Fruit fly (Drosophila melanogaster) whole organism, embryonic: Measurements from ENCODE around the gene Obp73a.

Experiments used
- Adf1 ChIP-seq: fragments of 200-800 bp; sonication (Bioruptor generic); IDR thresholded peaks from 2 replicates; pipeline ENCODE4 v1.3.6; 2022; ENCODE audit warnings: missing biosample characterization, missing genetic modification characterization
- Atf-2 ChIP-seq: fragments of 200-800 bp; sonication (Bioruptor generic); optimal IDR thresholded peaks from 2 replicates; lab custom pipeline; 2016; ENCODE audit warnings: missing biosample characterization, missing genetic modification characterization
- Bgb ChIP-seq: fragments of 200-800 bp; sonication (Bioruptor generic); IDR thresholded peaks from 2 replicates; pipeline ENCODE4 v1.3.6; 2022; ENCODE audit warnings: missing biosample characterization, missing genetic modification characterization; ENCODE audit not compliant: partially characterized antibody
- CG10543 ChIP-seq: fragments of 200-800 bp; sonication (Bioruptor generic); optimal IDR thresholded peaks from 3 replicates; lab custom pipeline; 2017; ENCODE audit warnings: missing biosample characterization, mild to moderate bottlenecking, missing genetic modification characterization, moderate library complexity
- CG12659 ChIP-seq: fragments of 200-800 bp; sonication (Bioruptor generic); optimal IDR thresholded peaks from 3 replicates; lab custom pipeline; 2017; ENCODE audit warnings: mild to moderate bottlenecking, missing biosample characterization, missing genetic modification reagents, missing genetic modification characterization
- CG13424 ChIP-seq: fragments of 200-800 bp; sonication (Bioruptor generic); optimal IDR thresholded peaks from 2 replicates; lab custom pipeline; 2019; ENCODE audit warnings: missing biosample characterization, mild to moderate bottlenecking, missing genetic modification characterization, moderate library complexity
- CG15479 ChIP-seq: fragments of 200-800 bp; sonication (Bioruptor generic); optimal IDR thresholded peaks from 3 replicates; lab custom pipeline; 2019; ENCODE audit warnings: missing biosample characterization, mild to moderate bottlenecking, missing genetic modification characterization, moderate library complexity
- CG17186 ChIP-seq: fragments of 200-800 bp; sonication (Bioruptor generic); optimal IDR thresholded peaks from 3 replicates; lab custom pipeline; 2017; ENCODE audit warnings: missing biosample characterization, missing genetic modification reagents, missing genetic modification characterization
- CG2202 ChIP-seq: fragments of 200-800 bp; sonication (Bioruptor generic); optimal IDR thresholded peaks from 2 replicates; lab custom pipeline; 2018; ENCODE audit warnings: missing biosample characterization, mild to moderate bottlenecking, missing genetic modification characterization
- CG2678 ChIP-seq: fragments of 200-800 bp; sonication (Bioruptor generic); optimal IDR thresholded peaks from 3 replicates; lab custom pipeline; 2019; ENCODE audit warnings: missing biosample characterization, mild to moderate bottlenecking, missing genetic modification characterization, moderate library complexity
- CG31365 ChIP-seq: fragments of 200-800 bp; sonication (Bioruptor generic); optimal IDR thresholded peaks from 2 replicates; lab custom pipeline; 2018; ENCODE audit warnings: missing biosample characterization, mild to moderate bottlenecking, missing genetic modification characterization
- CG34422 ChIP-seq: fragments of 200-800 bp; sonication (Bioruptor generic); IDR thresholded peaks from 3 replicates; pipeline ENCODE4 v1.3.6; 2022; ENCODE audit warnings: missing biosample characterization, missing genetic modification characterization
- CG7271 ChIP-seq: fragments of 200-800 bp; sonication (Bioruptor generic); optimal IDR thresholded peaks from 2 replicates; lab custom pipeline; 2018; ENCODE audit warnings: missing biosample characterization, mild to moderate bottlenecking, missing genetic modification characterization, moderate library complexity
- CG7372 ChIP-seq: fragments of 200-800 bp; sonication (Bioruptor generic); IDR thresholded peaks from 2 replicates; pipeline ENCODE4 v1.3.6; 2022; ENCODE audit warnings: missing biosample characterization, missing genetic modification characterization
- CG9609 ChIP-seq: fragments of 200-800 bp; sonication (Bioruptor generic); optimal IDR thresholded peaks from 3 replicates; lab custom pipeline; 2016; ENCODE audit warnings: missing biosample characterization, missing genetic modification characterization
- Dbx ChIP-seq: fragments of 200-800 bp; sonication (Bioruptor generic); IDR thresholded peaks from 3 replicates; pipeline ENCODE4 v1.3.6; 2022; ENCODE audit warnings: missing biosample characterization, missing genetic modification characterization
- Dip2 ChIP-seq: fragments of 200-800 bp; sonication (Bioruptor generic); IDR thresholded peaks from 2 replicates; pipeline ENCODE4 v1.3.6; 2022; ENCODE audit warnings: missing biosample characterization, missing genetic modification characterization
- Doc3 ChIP-seq: fragments of 200-800 bp; sonication (Bioruptor generic); IDR thresholded peaks from 3 replicates; pipeline ENCODE4 v1.3.6; 2022; ENCODE audit warnings: missing biosample characterization, missing genetic modification characterization; ENCODE audit not compliant: partially characterized antibody
- GATAe ChIP-seq: fragments of 200-800 bp; sonication (Bioruptor generic); conservative IDR thresholded peaks from 2 replicates; pipeline ENCODE4 v1.3.6; 2022; ENCODE audit warnings: missing biosample characterization, missing genetic modification characterization
- MTF-1 ChIP-seq: fragments of 200-800 bp; sonication (Bioruptor generic); optimal IDR thresholded peaks from 2 replicates; lab custom pipeline; 2018; ENCODE audit warnings: missing biosample characterization, mild to moderate bottlenecking, missing genetic modification characterization, borderline replicate concordance
- Med ChIP-seq: fragments of 200-800 bp; sonication (Bioruptor generic); peaks from one replicate; lab custom pipeline; 2016; ENCODE audit warnings: missing biosample characterization, missing genetic modification characterization, mild to moderate bottlenecking, inconsistent platforms, moderate library complexity
- Nf-YB ChIP-seq: fragments of 200-800 bp; sonication (Bioruptor generic); optimal IDR thresholded peaks from 3 replicates; lab custom pipeline; 2019; ENCODE audit warnings: missing biosample characterization, mild to moderate bottlenecking, missing genetic modification characterization, moderate library complexity
- Pdp1 ChIP-seq, 2 experiments: fragments of 200-800 bp; sonication (Bioruptor generic); optimal IDR thresholded peaks; 3 replicates each; lab custom pipeline; 2016; ENCODE audit warnings: missing biosample characterization in 2 of 2, missing genetic modification characterization in 2 of 2, mild to moderate bottlenecking in 1 of 2, moderate library complexity in 1 of 2
- Poxn ChIP-seq: fragments of 200-800 bp; sonication (Bioruptor generic); IDR thresholded peaks from 2 replicates; pipeline ENCODE4 v1.3.6; 2022; ENCODE audit warnings: missing biosample characterization, missing genetic modification characterization
- TFAM ChIP-seq: fragments of 200-800 bp; sonication (Bioruptor generic); optimal IDR thresholded peaks from 2 replicates; lab custom pipeline; 2017; ENCODE audit warnings: missing biosample characterization, missing genetic modification characterization, inconsistent platforms
- Taf1 ChIP-seq: fragments of 200-800 bp; sonication (Bioruptor generic); IDR thresholded peaks from 2 replicates; pipeline ENCODE4 v1.3.6; 2022; ENCODE audit warnings: missing biosample characterization, missing genetic modification characterization
- abd-A ChIP-seq: fragments of 200-800 bp; sonication (Bioruptor generic); optimal IDR thresholded peaks from 3 replicates; lab custom pipeline; 2019; ENCODE audit warnings: missing biosample characterization, mild to moderate bottlenecking, missing genetic modification characterization, moderate library complexity
- caup ChIP-seq: fragments of 200-800 bp; sonication (Bioruptor generic); optimal IDR thresholded peaks from 3 replicates; lab custom pipeline; 2017; ENCODE audit warnings: missing biosample characterization, mild to moderate bottlenecking, missing genetic modification characterization, moderate library complexity; ENCODE audit not compliant: severe bottlenecking
- chinmo ChIP-seq: fragments of 200-800 bp; sonication (Bioruptor generic); IDR thresholded peaks from 4 replicates; pipeline ENCODE4 v1.3.6; 2022; ENCODE audit warnings: missing biosample characterization, missing genetic modification characterization; ENCODE audit not compliant: partially characterized antibody
- crc ChIP-seq: fragments of 200-800 bp; sonication (Bioruptor generic); optimal IDR thresholded peaks from 2 replicates; lab custom pipeline; 2016; ENCODE audit warnings: missing biosample characterization, missing genetic modification characterization
- cwo ChIP-seq: fragments of 200-800 bp; sonication (Bioruptor generic); optimal IDR thresholded peaks from 3 replicates; lab custom pipeline; 2017; ENCODE audit warnings: missing biosample characterization, missing genetic modification characterization, mild to moderate bottlenecking, moderate library complexity, missing genetic modification reagents
- disco-r ChIP-seq: fragments of 200-800 bp; sonication (Bioruptor generic); optimal IDR thresholded peaks from 2 replicates; lab custom pipeline; 2016; ENCODE audit warnings: missing biosample characterization, missing genetic modification characterization
- grn ChIP-seq: fragments of 200-800 bp; sonication (Bioruptor generic); optimal IDR thresholded peaks from 3 replicates; lab custom pipeline; 2017; ENCODE audit warnings: missing biosample characterization, missing genetic modification characterization
- hth ChIP-seq: fragments of >200 bp; optimal IDR thresholded peaks from 2 replicates; lab custom pipeline; 2017; ENCODE audit warnings: inconsistent platforms
- lab ChIP-seq: fragments of 200-800 bp; sonication (Bioruptor generic); optimal IDR thresholded peaks from 3 replicates; lab custom pipeline; 2017; ENCODE audit warnings: missing biosample characterization, missing genetic modification characterization, mild to moderate bottlenecking, moderate library complexity, missing genetic modification reagents
- lilli ChIP-seq: fragments of 200-800 bp; sonication (Bioruptor generic); optimal IDR thresholded peaks from 3 replicates; lab custom pipeline; 2016; ENCODE audit warnings: missing biosample characterization, missing genetic modification characterization
- luna ChIP-seq: fragments of 200-800 bp; sonication (Bioruptor generic); optimal IDR thresholded peaks from 2 replicates; lab custom pipeline; 2016; ENCODE audit warnings: missing biosample characterization, missing genetic modification characterization
- nom ChIP-seq: fragments of 200-800 bp; sonication (Bioruptor generic); optimal IDR thresholded peaks from 2 replicates; lab custom pipeline; 2017; ENCODE audit warnings: missing biosample characterization, missing genetic modification characterization, mild to moderate bottlenecking, moderate library complexity, missing genetic modification reagents
- pb ChIP-seq: fragments of 200-800 bp; sonication (Bioruptor generic); optimal IDR thresholded peaks from 3 replicates; lab custom pipeline; 2016; ENCODE audit warnings: missing biosample characterization, missing genetic modification characterization
- ranshi ChIP-seq: fragments of 200-800 bp; sonication (Bioruptor generic); IDR thresholded peaks from 2 replicates; pipeline ENCODE4 v1.3.6; 2022; ENCODE audit warnings: missing biosample characterization, missing genetic modification characterization
- rib ChIP-seq: fragments of 200-800 bp; sonication (Bioruptor generic); IDR thresholded peaks from 2 replicates; pipeline ENCODE4 v1.3.6; 2022; ENCODE audit warnings: missing biosample characterization, missing genetic modification characterization
- run ChIP-seq: fragments of 200-800 bp; sonication (Bioruptor generic); optimal IDR thresholded peaks from 3 replicates; lab custom pipeline; 2018; ENCODE audit warnings: missing biosample characterization, mild to moderate bottlenecking, missing genetic modification characterization
- seq ChIP-seq: fragments of 200-800 bp; sonication (Bioruptor generic); IDR thresholded peaks from 2 replicates; pipeline ENCODE4 v1.3.6; 2022; ENCODE audit warnings: missing biosample characterization, missing genetic modification characterization
- slp2 ChIP-seq: fragments of 200-800 bp; sonication (Bioruptor generic); optimal IDR thresholded peaks from 2 replicates; lab custom pipeline; 2016; ENCODE audit warnings: missing biosample characterization, missing genetic modification characterization
- so ChIP-seq: fragments of 200-800 bp; sonication (Bioruptor generic); IDR thresholded peaks from 3 replicates; pipeline ENCODE4 v1.3.6; 2022; ENCODE audit warnings: missing biosample characterization, missing genetic modification characterization
- tin ChIP-seq: fragments of 200-800 bp; sonication (Bioruptor generic); optimal IDR thresholded peaks from 3 replicates; lab custom pipeline; 2016; ENCODE audit warnings: missing biosample characterization, missing genetic modification characterization
- tna ChIP-seq: fragments of 200-800 bp; sonication (Bioruptor generic); IDR thresholded peaks from 2 replicates; pipeline ENCODE4 v1.3.6; 2022; ENCODE audit warnings: missing biosample characterization, missing genetic modification characterization; ENCODE audit not compliant: partially characterized antibody
- twi ChIP-seq: fragments of 200-800 bp; optimal IDR thresholded peaks from 2 replicates; lab custom pipeline; 2019; ENCODE audit warnings: missing biosample characterization, mild to moderate bottlenecking, missing genetic modification characterization, moderate library complexity
- vnd ChIP-seq: fragments of 200-800 bp; sonication (Bioruptor generic); IDR thresholded peaks from 3 replicates; pipeline ENCODE4 v1.3.6; 2022; ENCODE audit warnings: missing biosample characterization, missing genetic modification characterization; ENCODE audit not compliant: partially characterized antibody
- zf30C ChIP-seq: fragments of 200-800 bp; sonication (Bioruptor generic); optimal IDR thresholded peaks from 3 replicates; lab custom pipeline; 2018; ENCODE audit warnings: missing biosample characterization, mild to moderate bottlenecking, missing genetic modification characterization

Gene Obp73a

dm6 chr3L:16981114-16981648 lies 37.0 kb downstream of the Obp73a start (continued):
- TF ChIP-seq CG10543 (GFP tag; lab: Kevin White, UChicago), result peak; percentile 65
- TF ChIP-seq MTF-1 (GFP tag; lab: Kevin White, UChicago), result no peak
- peak; percentile 16; the same call in 1 of the 2 replicates for TF ChIP-seq Bgb (GFP tag; lab: Robert Waterston, UW)
- no peak for TF ChIP-seq CG2202 (tag; lab: Kevin White, UChicago)
- TF ChIP-seq vnd (GFP tag; lab: Robert Waterston, UW), result peak; percentile 26; the same call in 1 of the 3 replicates
- TF ChIP-seq Dbx (GFP tag; lab: Robert Waterston, UW), result peak; percentile 18; the same call in 1 of the 3 replicates
- no peak for TF ChIP-seq hth (lab: Kevin White, UChicago)
- TF ChIP-seq chinmo (GFP tag; lab: Robert Waterston, UW), result 0 out of 4 replicates have a peak, but pooled peaks have one; percentile 39
- peak; percentile 72 for TF ChIP-seq grn
- TF ChIP-seq CG31365, result no peak
- no peak for TF ChIP-seq twi (tag; lab: Kevin White, UChicago)
- TF ChIP-seq seq, result no peak
- TF ChIP-seq abd-A (tag; lab: Kevin White, UChicago), result no peak
- no peak for TF ChIP-seq disco-r (GFP tag; lab: Kevin White, UChicago)
- peak; percentile 64 for TF ChIP-seq lab (GFP tag; lab: Kevin White, UChicago)
- peak; percentile 72 for TF ChIP-seq Adf1 (GFP tag; lab: Robert Waterston, UW)
- TF ChIP-seq GATAe (GFP tag; lab: Robert Waterston, UW), result peak; percentile 99
- TF ChIP-seq Atf-2 (GFP tag; lab: Kevin White, UChicago), result no peak
- TF ChIP-seq cwo (GFP tag; lab: Kevin White, UChicago), result peak; percentile 38
- no peak for TF ChIP-seq CG7372 (GFP tag; lab: Robert Waterston, UW)
- TF ChIP-seq rib, result 0 out of 2 replicates have a peak, but pooled peaks have one; percentile 13
- no peak for TF ChIP-seq crc (GFP tag; lab: Kevin White, UChicago)
- 0 out of 3 replicates have a peak, but pooled peaks have one; percentile 38 for TF ChIP-seq CG34422 (GFP tag; lab: Robert Waterston, UW)
- peak; percentile 28 for TF ChIP-seq caup
- TF ChIP-seq Doc3 (GFP tag; lab: Robert Waterston, UW), result 0 out of 3 replicates have a peak, but pooled peaks have one; percentile 26
- peak; percentile 4 for TF ChIP-seq CG2678 (tag; lab: Kevin White, UChicago)
- TF ChIP-seq, all 482 proteins: peak for 41

DNA sequence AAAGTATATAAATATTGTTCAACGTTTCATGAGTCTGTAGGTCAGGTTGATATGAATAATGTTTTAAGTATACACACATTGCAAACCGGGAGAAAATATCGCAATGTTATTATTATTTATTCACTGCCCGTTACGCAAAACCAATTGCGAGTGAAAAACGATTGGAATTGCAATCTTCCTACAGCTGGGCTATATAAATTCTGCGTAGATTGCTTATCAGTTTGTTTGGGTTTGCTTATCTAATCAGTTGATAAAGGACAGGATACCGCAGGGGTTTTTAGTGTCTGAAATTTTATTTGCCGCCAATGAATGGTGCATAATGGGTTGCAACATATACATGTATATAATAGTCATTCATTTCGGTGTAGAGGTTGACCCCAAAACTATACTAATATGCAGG lies 39.9 kb downstream of the Obp73a start:
- TF ChIP-seq CG9609 (GFP tag; lab: Kevin White, UChicago), result no peak
- no peak for TF ChIP-seq CG7271 (tag; lab: Kevin White, UChicago)
- TF ChIP-seq nom, result peak; percentile 21
- no peak for TF ChIP-seq lilli
- no peak for TF ChIP-seq ranshi (GFP tag; lab: Robert Waterston, UW)
- TF ChIP-seq slp2 (GFP tag; lab: Kevin White, UChicago), result no peak
- TF ChIP-seq tin (GFP tag; lab: Kevin White, UChicago), result no peak
- no peak for TF ChIP-seq pb (GFP tag; lab: Kevin White, UChicago)
- TF ChIP-seq Nf-YB (GFP tag; lab: Kevin White, UChicago), result no peak
- no peak for TF ChIP-seq tna (GFP tag; lab: Robert Waterston, UW)
- TF ChIP-seq run, result no peak
- no peak for TF ChIP-seq CG17186 (GFP tag; lab: Kevin White, UChicago)
- TF ChIP-seq luna (GFP tag; lab: Kevin White, UChicago), result no peak
- no peak for TF ChIP-seq Dip2 (GFP tag; lab: Robert Waterston, UW)
- TF ChIP-seq zf30C (GFP tag; lab: Kevin White, UChicago), result no peak
- peak in 1 of 2 experiments; percentile 72 for TF ChIP-seq Pdp1 (GFP tag; optimal IDR thresholded peaks at IDR 0.05; lab: Kevin White, UChicago)
- TF ChIP-seq CG13424, result no peak
- no peak for TF ChIP-seq so (GFP tag; lab: Robert Waterston, UW)
- TF ChIP-seq TFAM (GFP tag; lab: Kevin White, UChicago), result no peak
- no peak for TF ChIP-seq Taf1 (GFP tag; lab: Robert Waterston, UW)
- no peak for TF ChIP-seq Poxn (GFP tag; lab: Robert Waterston, UW)
- TF ChIP-seq Med (GFP tag; lab: Kevin White, UChicago), result peak; percentile 28
- no peak for TF ChIP-seq CG12659 (GFP tag; lab: Kevin White, UChicago)
- peak; percentile 57 for TF ChIP-seq CG15479
